Comparison of ENCODE assay signal across 1 fruit fly cellular context in the genomic region with DNA sequence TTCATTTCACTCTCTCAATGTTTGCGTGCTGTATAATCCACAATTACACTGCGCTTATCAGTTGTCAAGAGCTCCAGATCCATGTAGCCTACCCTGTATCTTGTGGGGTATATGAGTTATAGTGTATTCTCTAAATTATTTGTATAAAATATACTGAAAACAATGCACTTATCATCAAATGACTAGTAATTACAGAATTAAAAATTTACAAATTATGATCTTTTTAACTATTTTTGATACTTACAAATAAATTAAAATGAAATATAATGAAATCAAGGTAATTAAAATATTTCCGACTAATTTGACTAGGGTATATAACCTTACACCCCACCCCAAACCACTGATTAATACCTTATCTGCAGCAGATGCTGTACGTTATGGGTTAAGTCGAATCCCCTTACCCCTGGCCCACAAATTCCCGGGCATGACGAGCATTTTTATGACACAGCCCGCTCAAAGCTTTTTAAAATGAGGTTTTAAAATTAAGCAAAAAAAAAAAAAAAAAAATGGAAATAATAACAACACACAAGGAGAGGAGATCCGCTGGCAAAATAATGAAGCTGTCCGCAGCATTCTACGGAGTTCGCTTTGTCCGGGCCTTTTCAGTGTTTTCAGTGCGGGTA.
TF ChIP-seq lines count a peak whose summit lies in the region.

No protein-coding gene starts in this region.

TF ChIP-seq in whole organism, embryonic, 481 proteins besides CTCF, POLR2A, EP300 and RAD21 (continued from another document):
- peak; percentile 1 for TF ChIP-seq nerfin-1 (tag; optimal IDR thresholded peaks at IDR 0.05; lab: Kevin White, UChicago)
- no peak for TF ChIP-seq Myb (GFP tag; optimal IDR thresholded peaks at IDR 0.05; lab: Kevin White, UChicago)
- TF ChIP-seq CG8765 (GFP tag; IDR thresholded peaks at IDR 0.05; lab: Robert Waterston, UW) = no peak
- TF ChIP-seq Drgx (GFP tag; IDR thresholded peaks at IDR 0.05; lab: Robert Waterston, UW) = no peak
- no peak for TF ChIP-seq CG16863 (GFP tag; optimal IDR thresholded peaks at IDR 0.05; lab: Kevin White, UChicago)
- peak; percentile 33 for TF ChIP-seq CG8388 (GFP tag; optimal IDR thresholded peaks at IDR 0.05; lab: Kevin White, UChicago)
- TF ChIP-seq CG10654 (GFP tag; optimal IDR thresholded peaks at IDR 0.05; lab: Kevin White, UChicago) = no peak
- TF ChIP-seq Bdp1 (GFP tag; optimal IDR thresholded peaks at IDR 0.05; lab: Kevin White, UChicago) = no peak
- TF ChIP-seq CG14965 (GFP tag; optimal IDR thresholded peaks at IDR 0.05; lab: Kevin White, UChicago; ENCODE audit: borderline replicate concordance) = no peak
- no peak for TF ChIP-seq Dref (GFP tag; IDR thresholded peaks at IDR 0.05; lab: Robert Waterston, UW)
- no peak for TF ChIP-seq Optix (GFP tag; IDR thresholded peaks at IDR 0.05; lab: Robert Waterston, UW)
- no peak for TF ChIP-seq Mrtf (GFP tag; IDR thresholded peaks at IDR 0.05; lab: Robert Waterston, UW)
- TF ChIP-seq CG6272 (GFP tag; IDR thresholded peaks at IDR 0.05; lab: Robert Waterston, UW) = no peak
- no peak for TF ChIP-seq Fer3 (tag; optimal IDR thresholded peaks at IDR 0.05; lab: Kevin White, UChicago)
- peak; percentile 20 for TF ChIP-seq Meics (GFP tag; optimal IDR thresholded peaks at IDR 0.05; lab: Kevin White, UChicago)
- TF ChIP-seq CG12391 (tag; optimal IDR thresholded peaks at IDR 0.05; lab: Kevin White, UChicago) = peak; percentile 50
- no peak for TF ChIP-seq BtbVII (GFP tag; optimal IDR thresholded peaks at IDR 0.05; lab: Kevin White, UChicago)
- peak; percentile 21 for TF ChIP-seq Hmr (GFP tag; optimal IDR thresholded peaks at IDR 0.05; lab: Kevin White, UChicago)
- TF ChIP-seq CG7839 (tag; optimal IDR thresholded peaks at IDR 0.05; lab: Kevin White, UChicago) = peak; percentile 61
- peak; percentile 4 for TF ChIP-seq CG17385 (GFP tag; optimal IDR thresholded peaks at IDR 0.05; lab: Kevin White, UChicago)
- TF ChIP-seq Ets97D (GFP tag; optimal IDR thresholded peaks at IDR 0.05; lab: Kevin White, UChicago) = no peak
- TF ChIP-seq CG11456 (GFP tag; IDR thresholded peaks at IDR 0.05; lab: Robert Waterston, UW) = no peak
- peak; percentile 49 for TF ChIP-seq Blimp-1 (GFP tag; optimal IDR thresholded peaks at IDR 0.05; lab: Kevin White, UChicago)
- no peak for TF ChIP-seq ewg (GFP tag; optimal IDR thresholded peaks at IDR 0.05; lab: Kevin White, UChicago)
- no peak for TF ChIP-seq tll (GFP tag; optimal IDR thresholded peaks at IDR 0.05; lab: Kevin White, UChicago)
- peak; percentile 16; the same call in 1 of the 2 replicates for TF ChIP-seq CG32532 (GFP tag; IDR thresholded peaks at IDR 0.05; lab: Robert Waterston, UW)
- peak; percentile 53 for TF ChIP-seq nmo (GFP tag; optimal IDR thresholded peaks at IDR 0.05; lab: Kevin White, UChicago)
- no peak for TF ChIP-seq MBD-R2 (GFP tag; IDR thresholded peaks at IDR 0.05; lab: Robert Waterston, UW)
- peak; percentile 24 for TF ChIP-seq Hr3 (GFP tag; optimal IDR thresholded peaks at IDR 0.05; lab: Kevin White, UChicago)
- TF ChIP-seq CG12071 (GFP tag; optimal IDR thresholded peaks at IDR 0.05; lab: Kevin White, UChicago) = no peak
- TF ChIP-seq wek (GFP tag; optimal IDR thresholded peaks at IDR 0.05; lab: Kevin White, UChicago) = no peak
- no peak for TF ChIP-seq Hmx (GFP tag; optimal IDR thresholded peaks at IDR 0.05; lab: Kevin White, UChicago)
- TF ChIP-seq Bgb (GFP tag; IDR thresholded peaks at IDR 0.05; lab: Robert Waterston, UW; ENCODE audit: partially characterized antibody) = no peak
- no peak for TF ChIP-seq slp2 (GFP tag; optimal IDR thresholded peaks at IDR 0.05; lab: Kevin White, UChicago)
- TF ChIP-seq Trl (optimal IDR thresholded peaks at IDR 0.05; lab: Kevin White, UChicago) = no peak
- TF ChIP-seq Trl (GFP tag; optimal IDR thresholded peaks at IDR 0.05; lab: Kevin White, UChicago) = no peak
- TF ChIP-seq CG3281 (GFP tag; optimal IDR thresholded peaks at IDR 0.05; lab: Kevin White, UChicago) = peak; percentile 18
- TF ChIP-seq br (optimal IDR thresholded peaks at IDR 0.05; lab: Kevin White, UChicago) = no peak
- no peak for TF ChIP-seq Hand (GFP tag; optimal IDR thresholded peaks at IDR 0.05; lab: Kevin White, UChicago)
- no peak for TF ChIP-seq prd (optimal IDR thresholded peaks at IDR 0.05; lab: Kevin White, UChicago)
- peak; percentile 33; the same call in 2 of the 3 replicates for TF ChIP-seq prd (GFP tag; IDR thresholded peaks at IDR 0.05; lab: Robert Waterston, UW)
- TF ChIP-seq CG12942 (GFP tag; optimal IDR thresholded peaks at IDR 0.05; lab: Kevin White, UChicago) = no peak
- no peak for TF ChIP-seq CG2199 (GFP tag; IDR thresholded peaks at IDR 0.05; lab: Robert Waterston, UW)
- no peak for TF ChIP-seq MTF-1 (GFP tag; optimal IDR thresholded peaks at IDR 0.05; lab: Kevin White, UChicago; ENCODE audit: borderline replicate concordance)
- TF ChIP-seq hbn (GFP tag; IDR thresholded peaks at IDR 0.05; lab: Robert Waterston, UW; ENCODE audit: partially characterized antibody) = no peak
- TF ChIP-seq CG9609 (GFP tag; optimal IDR thresholded peaks at IDR 0.05; lab: Kevin White, UChicago) = no peak
- no peak for TF ChIP-seq caup (GFP tag; optimal IDR thresholded peaks at IDR 0.05; lab: Kevin White, UChicago; ENCODE audit: severe bottlenecking)
- TF ChIP-seq CG7786 (GFP tag; optimal IDR thresholded peaks at IDR 0.05; lab: Kevin White, UChicago) = no peak
- TF ChIP-seq kah (GFP tag; optimal IDR thresholded peaks at IDR 0.05; lab: Kevin White, UChicago) = no peak
- no peak for TF ChIP-seq eyg (GFP tag; optimal IDR thresholded peaks at IDR 0.05; lab: Kevin White, UChicago)
- 0 out of 2 replicates have a peak, but pooled peaks have one; percentile 28 for TF ChIP-seq ttk (GFP tag; IDR thresholded peaks at IDR 0.05; lab: Robert Waterston, UW)
- no peak for TF ChIP-seq CG5180 (GFP tag; optimal IDR thresholded peaks at IDR 0.05; lab: Kevin White, UChicago)
- no peak for TF ChIP-seq aop (GFP tag; IDR thresholded peaks at IDR 0.05; lab: Robert Waterston, UW)
- TF ChIP-seq Bteb2 (GFP tag; optimal IDR thresholded peaks at IDR 0.05; lab: Kevin White, UChicago) = no peak
